Worm (Caenorhabditis elegans) whole organism, L4 larva: ENCODE measurements around the gene fbxa-55.
A peak's percentile ranks its signal among the peaks of the same experiment; 100 is the strongest.

Source experiments
- F26F4.8 ChIP-seq: fragments of 200-800 bp; sonication (Bioruptor generic); conservative IDR thresholded peaks from 2 replicates; pipeline ENCODE4 v1.3.6; 2022; ENCODE audit warnings: missing genetic modification characterization, missing compliant biosample characterization
- dve-1 ChIP-seq: sonication (generic microtip); optimal IDR thresholded peaks from 2 replicates; lab custom pipeline; 2017; ENCODE audit warnings: antibody characterized with exemption, mild to moderate bottlenecking, missing genetic modification characterization, missing compliant biosample characterization; ENCODE audit not compliant: insufficient read depth
- mep-1 ChIP-seq: fragments of 150-350 bp; sonication (generic microtip); optimal IDR thresholded peaks from 3 replicates; lab custom pipeline; 2014; ENCODE audit warnings: missing biosample characterization, missing genetic modification characterization
- nhr-10 ChIP-seq: fragments of 150-350 bp; optimal IDR thresholded peaks from 2 replicates; lab custom pipeline; 2014; ENCODE audit warnings: missing biosample characterization, missing genetic modification characterization
- nhr-237 ChIP-seq: sonication (generic microtip); optimal IDR thresholded peaks from 2 replicates; lab custom pipeline; 2017; ENCODE audit warnings: missing biosample characterization, missing genetic modification characterization
- nhr-25 ChIP-seq: sonication (generic microtip); optimal IDR thresholded peaks from 2 replicates; lab custom pipeline; 2017; ENCODE audit warnings: missing genetic modification characterization, mild to moderate bottlenecking, missing compliant biosample characterization, antibody characterized with exemption, moderate library complexity, borderline replicate concordance; ENCODE audit not compliant: insufficient read depth
- pha-4 ChIP-seq, 2 experiments: fragments of 150-350 bp in 1 of 2; fragments of 200-800 bp in 1 of 2; sonication (Bioruptor generic) in 1 of 2; IDR thresholded peaks in 1 of 2; optimal IDR thresholded peaks in 1 of 2; 2 replicates each; pipeline versions ENCODE4 v1.3.6 to Lab custom; 2014 to 2022; ENCODE audit warnings: missing genetic modification characterization in 2 of 2, missing genetic modification reagents in 2 of 2, missing biosample characterization in 1 of 2, missing compliant biosample characterization in 1 of 2
- unc-130 ChIP-seq: sonication (generic microtip); optimal IDR thresholded peaks from 2 replicates; lab custom pipeline; 2016; ENCODE audit warnings: missing genetic modification reagents, missing genetic modification characterization, missing compliant biosample characterization
- unc-39 ChIP-seq: sonication (generic microtip); optimal IDR thresholded peaks from 2 replicates; lab custom pipeline; 2017; ENCODE audit warnings: missing biosample characterization, missing genetic modification characterization
- ztf-11 ChIP-seq: fragments of 150-350 bp; optimal IDR thresholded peaks from 2 replicates; lab custom pipeline; 2014; ENCODE audit warnings: missing biosample characterization, missing genetic modification characterization

- TF ChIP-seq unc-39 (tag; lab: Kevin White, UChicago) (no peak), F26F4.8 (GFP tag; lab: Robert Waterston, UW) (no peak), unc-130 (GFP tag; lab: Kevin White, UChicago) (no peak), pha-4 (GFP tag; IDR thresholded peaks at IDR 0.05; lab: Robert Waterston, UW) (0 out of 2 replicates have a peak, but pooled peaks have one; percentile 48), pha-4 (tag; optimal IDR thresholded peaks at IDR 0.05; lab: Kevin White, UChicago) (no peak), nhr-237 (no peak), nhr-25 (tag; lab: Kevin White, UChicago) (no peak), ztf-11 (tag; lab: Kevin White, UChicago) (no peak), mep-1 (no peak), nhr-10 (tag; lab: Kevin White, UChicago) (no peak), dve-1 (tag; lab: Kevin White, UChicago) (no peak)
Measured at ce11 chrIII:978889-979288, 43.0 kb upstream of the fbxa-55 start.
